Worm (Caenorhabditis elegans): ENCODE results near the gene srw-86.

DNA sequence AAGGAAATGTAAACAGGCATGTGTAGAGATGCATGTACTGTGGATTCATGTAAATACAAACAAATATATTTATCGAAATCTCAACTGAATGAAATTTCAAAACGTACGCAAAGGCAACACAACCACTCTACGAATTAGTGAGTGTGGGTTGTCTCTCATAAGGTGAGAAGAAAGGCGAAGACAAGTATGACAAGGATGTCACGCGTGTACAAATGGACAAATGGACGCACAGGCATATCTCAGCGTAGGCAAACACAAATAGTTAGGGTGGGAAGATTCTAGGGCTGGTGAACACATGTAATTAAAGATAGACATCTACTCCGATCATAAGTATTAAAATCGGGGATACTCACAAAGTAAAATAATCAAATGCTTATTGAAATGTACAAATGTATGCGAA lies 27.6 kb upstream of the srw-86 start:
- TF ChIP-seq C04F5.9 (tag; optimal IDR thresholded peaks at IDR 0.05) (no peak), blmp-1 (tag; optimal IDR thresholded peaks at IDR 0.05) (peak; percentile 20), unc-62 (GFP tag; optimal IDR thresholded peaks at IDR 0.05) (no peak), irx-1 (tag; optimal IDR thresholded peaks at IDR 0.05) (no peak), nhr-90 (tag; optimal IDR thresholded peaks at IDR 0.05; ENCODE audit: poor library complexity) (peak; percentile 12), Y116A8C.19 (tag; optimal IDR thresholded peaks at IDR 0.05; ENCODE audit: borderline replicate concordance) (no peak), ama-1 (optimal IDR thresholded peaks at IDR 0.05) (no peak), ceh-63 (GFP tag; optimal IDR thresholded peaks at IDR 0.05) (no peak)
